Worm (Caenorhabditis elegans) whole organism, early embryonic: Measurements from ENCODE around the gene F26F2.7.

Experiments used
- F13C5.2 ChIP-seq: sonication (generic microtip); optimal IDR thresholded peaks from 2 replicates; lab custom pipeline; 2017; ENCODE audit warnings: mild to moderate bottlenecking, missing genetic modification characterization, inconsistent platforms, missing compliant biosample characterization
- aly-1 ChIP-seq: sonication (generic microtip); optimal IDR thresholded peaks from 2 replicates; lab custom pipeline; 2016; ENCODE audit warnings: missing genetic modification characterization, missing compliant biosample characterization
- ama-1 ChIP-seq: fragments of 150-350 bp; optimal IDR thresholded peaks from 2 replicates; lab custom pipeline; 2014
- ceh-13 ChIP-seq: fragments of 200-800 bp; sonication (Bioruptor generic); optimal IDR thresholded peaks from 2 replicates; lab custom pipeline; 2018; ENCODE audit warnings: mild to moderate bottlenecking, missing genetic modification characterization, missing compliant biosample characterization
- flt-1 ChIP-seq: fragments of 200-800 bp; sonication (Bioruptor generic); IDR thresholded peaks from 2 replicates; pipeline ENCODE4 v1.3.6; 2022; ENCODE audit warnings: missing genetic modification characterization, missing compliant biosample characterization
- pes-1 ChIP-seq: fragments of 200-800 bp; sonication (Bioruptor generic); IDR thresholded peaks from 2 replicates; pipeline ENCODE4 v1.3.6; 2022; ENCODE audit warnings: missing genetic modification reagents, missing genetic modification characterization, missing compliant biosample characterization
- scrt-1 ChIP-seq: fragments of 200-800 bp; sonication (Bioruptor generic); IDR thresholded peaks from 2 replicates; pipeline ENCODE4 v1.3.6; 2022; ENCODE audit warnings: missing genetic modification characterization, missing compliant biosample characterization
- sea-1 ChIP-seq: fragments of 200-800 bp; sonication (Bioruptor generic); conservative IDR thresholded peaks from 2 replicates; pipeline ENCODE4 v1.3.6; 2022; ENCODE audit warnings: missing genetic modification characterization, missing compliant biosample characterization

DNA sequence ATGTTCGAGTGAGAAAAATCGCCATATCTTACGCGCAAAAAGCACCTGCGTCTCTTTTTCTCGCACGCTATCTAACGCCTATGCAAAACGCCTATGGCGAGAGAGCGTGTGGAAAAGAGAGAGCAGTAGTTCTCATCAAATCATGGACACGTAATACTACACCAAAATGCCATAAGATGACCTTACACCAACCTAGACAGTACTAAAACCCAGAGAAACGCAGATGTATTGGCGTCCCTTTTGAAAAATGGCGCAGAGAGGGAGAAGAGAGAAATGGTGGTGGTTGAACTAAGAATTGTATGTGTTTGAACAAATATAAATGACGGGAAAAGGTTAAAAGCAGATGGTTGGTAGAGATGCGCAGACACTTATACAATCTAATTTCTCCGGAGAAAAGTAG is 41.7 kb upstream of the F26F2.7 start, which contains the start of gene Y38H6C.16:
- no peak for TF ChIP-seq flt-1
- TF ChIP-seq scrt-1 (GFP tag; lab: Robert Waterston, UW) = no peak
- TF ChIP-seq ama-1 = no peak
- TF ChIP-seq pes-1 (GFP tag; lab: Robert Waterston, UW) = no peak
- TF ChIP-seq aly-1 = no peak
- TF ChIP-seq ceh-13 = no peak
- no peak for TF ChIP-seq sea-1 (GFP tag; lab: Robert Waterston, UW)
- no peak for TF ChIP-seq F13C5.2 (tag; lab: Kevin White, UChicago)
